Worm (Caenorhabditis elegans) whole organism, L2 larva: ENCODE measurements around the gene Y44A6B.3.

Experiments
- C34F6.9 ChIP-seq: fragments of 150-350 bp; optimal IDR thresholded peaks from 2 replicates; lab custom pipeline; 2014; ENCODE audit warnings: missing biosample characterization, missing genetic modification characterization
- F13H6.1 ChIP-seq: sonication (generic microtip); optimal IDR thresholded peaks from 2 replicates; lab custom pipeline; 2016; ENCODE audit warnings: missing genetic modification characterization, missing compliant biosample characterization
- Y55F3AM.14 ChIP-seq: fragments of 200-800 bp; sonication (Bioruptor generic); optimal IDR thresholded peaks from 2 replicates; lab custom pipeline; 2018; ENCODE audit warnings: mild to moderate bottlenecking, missing genetic modification characterization, missing compliant biosample characterization
- ZK546.5 ChIP-seq: sonication (generic microtip); optimal IDR thresholded peaks from 2 replicates; lab custom pipeline; 2017; ENCODE audit warnings: missing biosample characterization, missing genetic modification characterization
- alr-1 ChIP-seq: fragments of 150-350 bp; optimal IDR thresholded peaks from 2 replicates; lab custom pipeline; 2014; ENCODE audit warnings: missing biosample characterization, missing genetic modification characterization
- aly-2 ChIP-seq: fragments of 150-350 bp; optimal IDR thresholded peaks from 2 replicates; lab custom pipeline; 2014; ENCODE audit warnings: missing biosample characterization, missing genetic modification characterization
- ama-1 ChIP-seq: fragments of 150-350 bp; optimal IDR thresholded peaks from 2 replicates; lab custom pipeline; 2018; ENCODE audit warnings: inconsistent platforms
- blmp-1 ChIP-seq: sonication (generic microtip); optimal IDR thresholded peaks from 2 replicates; lab custom pipeline; 2017; ENCODE audit warnings: missing genetic modification characterization, mild to moderate bottlenecking, missing compliant biosample characterization, antibody characterized with exemption, moderate library complexity; ENCODE audit not compliant: insufficient read depth
- ceh-16 ChIP-seq: fragments of 150-350 bp; optimal IDR thresholded peaks from 2 replicates; lab custom pipeline; 2014; ENCODE audit warnings: missing biosample characterization, missing genetic modification characterization
- ceh-82 ChIP-seq: fragments of 150-350 bp; optimal IDR thresholded peaks from 2 replicates; lab custom pipeline; 2014; ENCODE audit warnings: missing biosample characterization, missing genetic modification characterization
- crh-2 ChIP-seq: sonication (generic microtip); optimal IDR thresholded peaks from 2 replicates; lab custom pipeline; 2017; ENCODE audit warnings: missing biosample characterization, missing genetic modification characterization
- egl-27 ChIP-seq: sonication (generic microtip); optimal IDR thresholded peaks from 3 replicates; lab custom pipeline; 2017; ENCODE audit warnings: missing biosample characterization, missing genetic modification reagents, missing genetic modification characterization
- elt-1 ChIP-seq: fragments of 150-350 bp; optimal IDR thresholded peaks from 2 replicates; lab custom pipeline; 2014; ENCODE audit warnings: missing biosample characterization, missing genetic modification characterization
- elt-3 ChIP-seq: sonication (generic microtip); optimal IDR thresholded peaks from 2 replicates; lab custom pipeline; 2017; ENCODE audit warnings: missing biosample characterization, missing genetic modification characterization
- fos-1 ChIP-seq: fragments of 150-350 bp; optimal IDR thresholded peaks from 2 replicates; lab custom pipeline; 2014; ENCODE audit warnings: missing biosample characterization, missing genetic modification characterization
- gmeb-1 ChIP-seq: fragments of 150-350 bp; optimal IDR thresholded peaks from 2 replicates; lab custom pipeline; 2014; ENCODE audit warnings: missing biosample characterization, missing genetic modification characterization
- lin-11 ChIP-seq: fragments of 150-350 bp; sonication (generic microtip); optimal IDR thresholded peaks from 2 replicates; lab custom pipeline; 2014; ENCODE audit warnings: missing biosample characterization, missing genetic modification characterization, inconsistent platforms, mixed read lengths
- lin-13 ChIP-seq: fragments of 150-350 bp; optimal IDR thresholded peaks from 2 replicates; lab custom pipeline; 2014; ENCODE audit warnings: missing biosample characterization, missing genetic modification reagents, missing genetic modification characterization
- lin-39 ChIP-seq: fragments of 150-350 bp; optimal IDR thresholded peaks from 2 replicates; lab custom pipeline; 2014; ENCODE audit warnings: missing biosample characterization, missing genetic modification reagents, missing genetic modification characterization
- lsy-2 ChIP-seq, 2 experiments: fragments of 150-350 bp in 1 of 2; sonication (generic microtip) in 1 of 2; optimal IDR thresholded peaks; 2 replicates each; lab custom pipeline; 2014 to 2017; ENCODE audit warnings: missing biosample characterization in 2 of 2, missing genetic modification characterization in 2 of 2
- mab-5 ChIP-seq: fragments of 150-350 bp; optimal IDR thresholded peaks from 2 replicates; lab custom pipeline; 2014; ENCODE audit warnings: missing biosample characterization, missing genetic modification characterization
- mbf-1 ChIP-seq: sonication (generic microtip); optimal IDR thresholded peaks from 2 replicates; lab custom pipeline; 2017; ENCODE audit warnings: missing biosample characterization, missing genetic modification characterization
- nhr-10 ChIP-seq: sonication (generic microtip); optimal IDR thresholded peaks from 2 replicates; lab custom pipeline; 2017; ENCODE audit warnings: missing biosample characterization, missing genetic modification characterization
- nhr-11 ChIP-seq: fragments of 150-350 bp; optimal IDR thresholded peaks from 2 replicates; lab custom pipeline; 2014; ENCODE audit warnings: missing biosample characterization, missing genetic modification characterization
- nhr-12 ChIP-seq: fragments of 150-350 bp; optimal IDR thresholded peaks from 2 replicates; lab custom pipeline; 2014; ENCODE audit warnings: missing biosample characterization, missing genetic modification characterization
- nhr-129 ChIP-seq: fragments of 150-350 bp; optimal IDR thresholded peaks from 2 replicates; lab custom pipeline; 2014; ENCODE audit warnings: missing biosample characterization, missing genetic modification characterization
- nhr-21 ChIP-seq: fragments of 150-350 bp; optimal IDR thresholded peaks from 2 replicates; lab custom pipeline; 2014; ENCODE audit warnings: missing biosample characterization, missing genetic modification characterization
- nhr-23 ChIP-seq: fragments of 150-350 bp; optimal IDR thresholded peaks from 2 replicates; lab custom pipeline; 2014; ENCODE audit warnings: missing biosample characterization, missing genetic modification reagents, missing genetic modification characterization
- nhr-237 ChIP-seq: fragments of 150-350 bp; optimal IDR thresholded peaks from 2 replicates; lab custom pipeline; 2014; ENCODE audit warnings: missing biosample characterization, missing genetic modification characterization
- nhr-25 ChIP-seq: fragments of 150-350 bp; sonication (generic microtip); optimal IDR thresholded peaks from 3 replicates; lab custom pipeline; 2014; ENCODE audit warnings: missing biosample characterization, missing genetic modification characterization
- peb-1 ChIP-seq: fragments of 150-350 bp; optimal IDR thresholded peaks from 2 replicates; lab custom pipeline; 2014; ENCODE audit warnings: missing biosample characterization, missing genetic modification characterization
- sem-4 ChIP-seq: fragments of 150-350 bp; optimal IDR thresholded peaks from 2 replicates; lab custom pipeline; 2014; ENCODE audit warnings: missing biosample characterization, missing genetic modification reagents, missing genetic modification characterization
- skn-1 ChIP-seq: sonication (generic microtip); optimal IDR thresholded peaks from 2 replicates; lab custom pipeline; 2017; ENCODE audit warnings: missing biosample characterization, missing genetic modification characterization
- sma-9 ChIP-seq, 2 experiments: fragments of 150-350 bp in 1 of 2; sonication (generic microtip) in 1 of 2; optimal IDR thresholded peaks; 2 replicates each; lab custom pipeline; 2014 to 2016; ENCODE audit warnings: missing genetic modification characterization in 2 of 2, mild to moderate bottlenecking in 1 of 2, missing biosample characterization in 1 of 2, missing compliant biosample characterization in 1 of 2, missing genetic modification reagents in 1 of 2, moderate library complexity in 1 of 2
- snpc-4 ChIP-seq: fragments of 150-350 bp; optimal IDR thresholded peaks from 2 replicates; lab custom pipeline; 2014; ENCODE audit warnings: missing biosample characterization, missing genetic modification characterization
- unc-39 ChIP-seq: fragments of 150-350 bp; optimal IDR thresholded peaks from 2 replicates; lab custom pipeline; 2014; ENCODE audit warnings: missing biosample characterization, missing genetic modification characterization
- unc-55 ChIP-seq: fragments of 150-350 bp; sonication (generic microtip); optimal IDR thresholded peaks from 3 replicates; lab custom pipeline; 2014; ENCODE audit warnings: missing biosample characterization, missing genetic modification reagents, missing genetic modification characterization
- ztf-1 ChIP-seq: fragments of 200-800 bp; sonication (Bioruptor generic); conservative IDR thresholded peaks from 2 replicates; pipeline ENCODE4 v1.3.6; 2022; ENCODE audit warnings: missing genetic modification characterization, missing compliant biosample characterization
- ztf-11 ChIP-seq: sonication (generic microtip); optimal IDR thresholded peaks from 2 replicates; lab custom pipeline; 2017; ENCODE audit warnings: missing biosample characterization, missing genetic modification characterization

Y44A6B.3 gene

DNA sequence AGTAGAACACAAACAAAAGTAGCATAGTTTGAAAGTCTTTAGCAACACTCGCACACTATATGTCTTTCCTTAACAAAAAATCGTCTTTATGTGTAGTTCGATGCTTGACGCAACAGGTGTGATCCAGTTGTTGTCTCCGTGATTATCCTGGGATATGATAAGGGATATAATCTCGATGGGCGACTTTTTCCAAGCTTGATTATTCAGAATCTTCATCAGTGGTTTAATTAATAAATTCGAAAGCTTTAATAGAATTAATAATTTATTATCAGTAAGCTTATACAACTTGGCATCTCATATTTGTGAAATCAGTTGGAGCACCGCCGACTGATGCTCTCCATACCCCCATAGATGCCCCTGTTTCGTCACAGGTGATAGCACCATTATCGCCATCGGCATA lies 19.6 kb downstream of the Y44A6B.3 start, which contains the start of gene F46B3.7:
Gene F46B3.7, minus strand, starts transcription at position 101 of the 400 bp plus-strand sequence.
- TF ChIP-seq egl-27 (tag; lab: Kevin White, UChicago) (no peak), sem-4 (tag; lab: Kevin White, UChicago) (no peak), lin-39 (tag; lab: Kevin White, UChicago) (no peak), ZK546.5 (no peak), elt-1 (tag; lab: Kevin White, UChicago) (no peak), ceh-82 (no peak), peb-1 (no peak), unc-55 (GFP tag; lab: Kevin White, UChicago) (no peak), crh-2 (no peak), ama-1 (lab: Kevin White, UChicago) (no peak), nhr-237 (tag; lab: Kevin White, UChicago) (no peak), nhr-10 (no peak), lin-13 (GFP tag; lab: Kevin White, UChicago) (no peak), skn-1 (tag; lab: Kevin White, UChicago) (no peak), Y55F3AM.14 (no peak), F13H6.1 (tag; lab: Kevin White, UChicago) (no peak), lsy-2 (tag; optimal IDR thresholded peaks at IDR 0.05; lab: Kevin White, UChicago) (no peak), nhr-21 (tag; lab: Kevin White, UChicago) (no peak), ztf-1 (GFP tag; lab: Robert Waterston, UW) (no peak), aly-2 (no peak)

DNA sequence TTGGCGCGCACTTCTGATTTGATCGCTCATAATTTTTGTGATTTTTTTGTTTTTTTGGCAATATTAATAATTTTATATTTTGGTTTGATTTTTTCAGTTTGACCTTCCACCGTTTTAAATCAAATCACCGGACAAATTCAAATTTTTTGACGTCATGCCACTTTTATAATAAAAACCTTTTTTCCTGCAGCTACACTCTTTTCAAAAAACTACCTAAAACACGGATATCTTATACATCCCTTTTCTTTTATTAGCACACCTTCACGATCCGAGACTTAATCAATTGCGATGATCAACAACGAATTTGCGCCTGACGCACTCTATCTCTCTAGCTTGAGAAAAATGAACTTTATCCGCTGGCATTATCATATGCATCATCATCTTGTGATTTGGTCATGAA lies 28.8 kb downstream of the Y44A6B.3 start, which contains the start of gene grd-2:
Gene grd-2, plus strand, starts transcription at position 301 of the 400 bp plus-strand sequence.
- TF ChIP-seq unc-55 (GFP tag; lab: Kevin White, UChicago) (no peak), ceh-16 (no peak), ztf-11 (tag; lab: Kevin White, UChicago) (no peak), aly-2 (no peak), nhr-129 (tag; lab: Kevin White, UChicago) (no peak), elt-1 (tag; lab: Kevin White, UChicago) (no peak), Y55F3AM.14 (no peak), sma-9 (GFP tag; optimal IDR thresholded peaks at IDR 0.05; lab: Kevin White, UChicago) (no peak), sma-9 (tag; optimal IDR thresholded peaks at IDR 0.05; lab: Kevin White, UChicago) (no peak), nhr-237 (tag; lab: Kevin White, UChicago) (no peak), blmp-1 (tag; lab: Kevin White, UChicago) (no peak), lin-13 (GFP tag; lab: Kevin White, UChicago) (no peak), unc-39 (tag; lab: Kevin White, UChicago) (no peak), sem-4 (tag; lab: Kevin White, UChicago) (no peak)

DNA sequence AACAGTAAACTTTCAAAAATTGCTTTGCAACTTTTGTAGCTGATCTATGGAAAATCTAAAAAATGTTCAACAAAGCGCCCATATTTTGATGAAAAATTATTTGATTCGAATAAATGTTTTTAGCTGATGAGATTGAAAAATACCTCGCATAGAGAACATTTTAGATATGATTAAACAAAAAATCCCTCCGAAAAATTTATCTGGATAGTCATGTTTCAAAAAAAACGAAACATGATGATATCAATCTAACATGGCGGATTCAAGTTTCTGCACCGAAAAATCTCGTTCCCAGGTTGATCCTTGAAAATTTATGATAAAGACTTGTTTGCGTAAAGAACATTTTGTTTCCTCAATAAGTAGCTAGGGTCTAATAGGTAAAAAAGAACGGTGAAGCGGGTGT lies 29.6 kb downstream of the Y44A6B.3 start, which contains the start of gene ttr-12:
Gene ttr-12, minus strand, starts transcription at position 101 of the 400 bp plus-strand sequence.
- TF ChIP-seq gmeb-1 (tag; lab: Kevin White, UChicago): no peak

DNA sequence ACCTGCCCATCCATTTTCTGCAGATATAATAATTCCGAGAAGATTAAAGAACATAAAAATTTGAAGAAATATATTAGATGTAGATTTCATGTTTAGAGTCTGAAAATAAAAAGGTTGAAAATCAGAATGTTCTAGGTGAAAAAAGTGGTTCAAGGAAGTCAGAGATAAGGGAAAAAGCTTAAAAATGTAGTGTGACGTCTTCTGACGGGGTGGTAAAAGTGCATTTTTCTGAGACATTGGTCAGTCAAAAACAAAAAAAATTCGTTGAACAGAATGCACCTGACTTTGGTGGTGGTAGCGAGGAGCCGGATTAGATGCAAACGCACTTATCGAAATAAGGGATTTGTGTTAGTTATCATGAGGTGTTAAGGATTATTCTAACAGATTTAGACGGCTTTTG lies 31.6 kb downstream of the Y44A6B.3 start, which contains the start of gene F46B3.23:
Gene F46B3.23, minus strand, starts transcription at position 101 of the 400 bp plus-strand sequence.
- TF ChIP-seq ceh-16: no peak
- no peak for TF ChIP-seq nhr-237 (tag; lab: Kevin White, UChicago)
- TF ChIP-seq nhr-10: no peak
- TF ChIP-seq nhr-11 (tag; lab: Kevin White, UChicago): no peak
- TF ChIP-seq Y55F3AM.14: no peak
- no peak for TF ChIP-seq fos-1 (tag; lab: Kevin White, UChicago)
- TF ChIP-seq snpc-4 (tag; lab: Kevin White, UChicago): no peak
- TF ChIP-seq ztf-1 (GFP tag; lab: Robert Waterston, UW): no peak
- TF ChIP-seq peb-1: no peak
- TF ChIP-seq crh-2: no peak
- no peak for TF ChIP-seq C34F6.9
- TF ChIP-seq lin-11 (tag; lab: Kevin White, UChicago): no peak
- TF ChIP-seq lin-13 (GFP tag; lab: Kevin White, UChicago): no peak
- TF ChIP-seq mbf-1 (tag; lab: Kevin White, UChicago): no peak

DNA sequence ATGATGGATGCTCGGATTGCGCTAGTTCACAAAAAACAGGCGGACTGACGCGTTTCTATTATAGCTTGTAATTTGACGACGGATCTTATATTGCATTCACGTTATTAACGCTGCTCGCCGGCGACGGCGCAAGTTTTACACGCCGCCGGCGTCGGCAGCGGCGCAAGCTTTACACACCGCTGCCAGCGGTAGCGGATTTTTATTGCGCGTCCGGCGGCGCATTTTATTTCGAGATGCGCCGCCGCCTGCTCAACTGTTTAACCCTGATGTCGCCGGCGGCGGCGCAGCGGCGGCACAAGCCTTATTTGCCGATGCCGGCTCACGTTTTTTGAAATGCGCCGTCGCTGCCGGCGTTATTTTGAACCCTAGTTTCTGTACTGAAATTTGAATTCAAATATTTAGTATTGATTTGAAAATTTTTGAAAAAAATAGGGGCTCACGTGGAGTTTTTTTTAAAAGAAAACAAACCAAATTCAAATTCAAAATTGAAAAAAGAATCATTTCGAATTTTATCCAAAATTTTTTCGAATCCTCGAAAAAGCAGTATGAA lies 33.6 kb downstream of the Y44A6B.3 start, which contains the start of gene ttr-57:
Gene ttr-57, plus strand, starts transcription at position 500 of the 550 bp plus-strand sequence.
- no peak for TF ChIP-seq nhr-23 (tag; lab: Kevin White, UChicago)
- no peak for TF ChIP-seq aly-2
- no peak for TF ChIP-seq nhr-25 (tag; lab: Kevin White, UChicago)
- no peak for TF ChIP-seq elt-1 (tag; lab: Kevin White, UChicago)
- TF ChIP-seq ama-1 (lab: Kevin White, UChicago): no peak
- TF ChIP-seq unc-55 (GFP tag; lab: Kevin White, UChicago): no peak
- TF ChIP-seq mab-5 (tag; lab: Kevin White, UChicago): no peak
- no peak for TF ChIP-seq alr-1 (tag; lab: Kevin White, UChicago)
- no peak for TF ChIP-seq lin-11 (tag; lab: Kevin White, UChicago)
- no peak for TF ChIP-seq C34F6.9
- no peak for TF ChIP-seq ZK546.5
- no peak for TF ChIP-seq egl-27 (tag; lab: Kevin White, UChicago)
- TF ChIP-seq elt-3 (tag; lab: Kevin White, UChicago): no peak
- no peak for TF ChIP-seq lin-39 (tag; lab: Kevin White, UChicago)
- TF ChIP-seq ztf-11 (tag; lab: Kevin White, UChicago): no peak
- TF ChIP-seq nhr-12 (tag; lab: Kevin White, UChicago): no peak
- TF ChIP-seq gmeb-1 (tag; lab: Kevin White, UChicago): no peak
- no peak for TF ChIP-seq ceh-82
- no peak for TF ChIP-seq sem-4 (tag; lab: Kevin White, UChicago)
- no peak for TF ChIP-seq blmp-1 (tag; lab: Kevin White, UChicago)
